Fruit fly (Drosophila melanogaster): ENCODE results near the gene CG15211.

DNA sequence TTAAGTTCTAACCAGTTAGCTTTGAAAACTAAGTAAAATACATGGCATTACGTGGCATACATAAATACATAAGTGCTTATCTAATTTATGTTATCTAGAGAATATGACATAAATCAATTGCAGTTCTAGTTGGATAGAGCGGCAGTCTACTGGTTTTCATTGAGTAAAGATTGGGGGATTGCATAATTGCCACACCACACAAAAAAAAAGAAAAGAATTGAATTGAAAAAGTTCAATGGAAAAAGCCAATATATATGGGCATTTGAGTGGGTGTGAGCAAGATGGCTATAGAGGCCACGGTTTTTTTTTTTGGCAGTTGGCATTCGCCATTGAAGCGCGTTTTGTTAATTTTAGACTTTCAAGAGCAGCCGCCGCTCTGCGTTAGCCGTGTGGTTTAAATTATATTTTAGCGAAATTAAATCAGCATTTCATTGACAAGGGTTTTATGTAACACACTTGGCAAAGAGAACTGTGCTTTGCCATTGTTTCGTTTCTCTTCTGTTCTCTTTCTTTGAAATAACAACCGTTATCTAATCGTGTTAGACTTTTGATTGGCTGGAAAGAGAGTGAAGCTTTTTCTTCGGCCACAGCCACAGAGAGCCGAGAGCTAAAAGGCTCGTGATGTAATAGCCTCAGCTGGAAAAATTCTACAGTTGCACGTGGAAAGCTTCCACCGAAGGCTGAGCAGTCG lies 11.2 kb downstream of the CG15211 start:
- no peak for TF ChIP-seq psq (optimal IDR thresholded peaks at IDR 0.05)
- TF ChIP-seq Sin3A (optimal IDR thresholded peaks at IDR 0.05) = no peak
- TF ChIP-seq Myc (optimal IDR thresholded peaks at IDR 0.05) = no peak
- no peak for TF ChIP-seq ttk (optimal IDR thresholded peaks at IDR 0.05)

Measured in Kc167 (cell line).